Worm (Caenorhabditis elegans) whole organism, L2 larva: Measurements from ENCODE around the gene rab-21.
A peak's percentile ranks its signal among the peaks of the same experiment; 100 is the strongest.

Experiments used
- ama-1 ChIP-seq: fragments of 150-350 bp; optimal IDR thresholded peaks from 2 replicates; lab custom pipeline; 2018; ENCODE audit warnings: inconsistent platforms
- blmp-1 ChIP-seq: sonication (generic microtip); optimal IDR thresholded peaks from 2 replicates; lab custom pipeline; 2017; ENCODE audit warnings: missing genetic modification characterization, mild to moderate bottlenecking, missing compliant biosample characterization, antibody characterized with exemption, moderate library complexity; ENCODE audit not compliant: insufficient read depth
- ceh-82 ChIP-seq: fragments of 150-350 bp; optimal IDR thresholded peaks from 2 replicates; lab custom pipeline; 2014; ENCODE audit warnings: missing biosample characterization, missing genetic modification characterization
- egl-27 ChIP-seq: sonication (generic microtip); optimal IDR thresholded peaks from 3 replicates; lab custom pipeline; 2017; ENCODE audit warnings: missing biosample characterization, missing genetic modification reagents, missing genetic modification characterization
- elt-1 ChIP-seq: fragments of 150-350 bp; optimal IDR thresholded peaks from 2 replicates; lab custom pipeline; 2014; ENCODE audit warnings: missing biosample characterization, missing genetic modification characterization
- elt-3 ChIP-seq: sonication (generic microtip); optimal IDR thresholded peaks from 2 replicates; lab custom pipeline; 2017; ENCODE audit warnings: missing biosample characterization, missing genetic modification characterization
- fos-1 ChIP-seq: fragments of 150-350 bp; optimal IDR thresholded peaks from 2 replicates; lab custom pipeline; 2014; ENCODE audit warnings: missing biosample characterization, missing genetic modification characterization
- gmeb-1 ChIP-seq: fragments of 150-350 bp; optimal IDR thresholded peaks from 2 replicates; lab custom pipeline; 2014; ENCODE audit warnings: missing biosample characterization, missing genetic modification characterization
- lin-11 ChIP-seq: fragments of 150-350 bp; sonication (generic microtip); optimal IDR thresholded peaks from 2 replicates; lab custom pipeline; 2014; ENCODE audit warnings: missing biosample characterization, missing genetic modification characterization, inconsistent platforms, mixed read lengths
- lin-13 ChIP-seq: fragments of 150-350 bp; optimal IDR thresholded peaks from 2 replicates; lab custom pipeline; 2014; ENCODE audit warnings: missing biosample characterization, missing genetic modification reagents, missing genetic modification characterization
- lin-39 ChIP-seq: fragments of 150-350 bp; optimal IDR thresholded peaks from 2 replicates; lab custom pipeline; 2014; ENCODE audit warnings: missing biosample characterization, missing genetic modification reagents, missing genetic modification characterization
- mab-5 ChIP-seq: fragments of 150-350 bp; optimal IDR thresholded peaks from 2 replicates; lab custom pipeline; 2014; ENCODE audit warnings: missing biosample characterization, missing genetic modification characterization
- mbf-1 ChIP-seq: sonication (generic microtip); optimal IDR thresholded peaks from 2 replicates; lab custom pipeline; 2017; ENCODE audit warnings: missing biosample characterization, missing genetic modification characterization
- mdl-1 ChIP-seq, 2 experiments: fragments of 150-350 bp in 1 of 2; sonication (generic microtip) in 1 of 2; optimal IDR thresholded peaks; 2 replicates each; lab custom pipeline; 2017; ENCODE audit warnings: missing biosample characterization in 2 of 2, missing genetic modification characterization in 2 of 2
- nhr-10 ChIP-seq: sonication (generic microtip); optimal IDR thresholded peaks from 2 replicates; lab custom pipeline; 2017; ENCODE audit warnings: missing biosample characterization, missing genetic modification characterization
- nhr-12 ChIP-seq: fragments of 150-350 bp; optimal IDR thresholded peaks from 2 replicates; lab custom pipeline; 2014; ENCODE audit warnings: missing biosample characterization, missing genetic modification characterization
- nhr-237 ChIP-seq: fragments of 150-350 bp; optimal IDR thresholded peaks from 2 replicates; lab custom pipeline; 2014; ENCODE audit warnings: missing biosample characterization, missing genetic modification characterization
- nhr-25 ChIP-seq: fragments of 150-350 bp; sonication (generic microtip); optimal IDR thresholded peaks from 3 replicates; lab custom pipeline; 2014; ENCODE audit warnings: missing biosample characterization, missing genetic modification characterization
- nhr-6 ChIP-seq: fragments of 150-350 bp; optimal IDR thresholded peaks from 2 replicates; lab custom pipeline; 2014; ENCODE audit warnings: missing biosample characterization, missing genetic modification characterization
- nhr-77 ChIP-seq: fragments of 150-350 bp; optimal IDR thresholded peaks from 2 replicates; lab custom pipeline; 2014; ENCODE audit warnings: missing biosample characterization, missing genetic modification characterization
- sem-4 ChIP-seq: fragments of 150-350 bp; optimal IDR thresholded peaks from 2 replicates; lab custom pipeline; 2014; ENCODE audit warnings: missing biosample characterization, missing genetic modification reagents, missing genetic modification characterization
- sma-9 ChIP-seq, 2 experiments: fragments of 150-350 bp in 1 of 2; sonication (generic microtip) in 1 of 2; optimal IDR thresholded peaks; 2 replicates each; lab custom pipeline; 2014 to 2016; ENCODE audit warnings: missing genetic modification characterization in 2 of 2, mild to moderate bottlenecking in 1 of 2, missing biosample characterization in 1 of 2, missing compliant biosample characterization in 1 of 2, missing genetic modification reagents in 1 of 2, moderate library complexity in 1 of 2
- snpc-4 ChIP-seq: fragments of 150-350 bp; optimal IDR thresholded peaks from 2 replicates; lab custom pipeline; 2014; ENCODE audit warnings: missing biosample characterization, missing genetic modification characterization
- unc-62 ChIP-seq: fragments of 150-350 bp; optimal IDR thresholded peaks from 2 replicates; lab custom pipeline; 2014; ENCODE audit warnings: missing biosample characterization, missing genetic modification reagents, missing genetic modification characterization

The rab-21 gene

ce11 chrII:8683933-8684332 lies 30.9 kb downstream of the rab-21 start (continued):
- TF ChIP-seq nhr-237 (no peak), mbf-1 (no peak), mdl-1 (tag; optimal IDR thresholded peaks at IDR 0.05; lab: Kevin White, UChicago) (no peak), gmeb-1 (tag; lab: Kevin White, UChicago) (no peak), nhr-10 (tag; lab: Kevin White, UChicago) (no peak), egl-27 (tag; lab: Kevin White, UChicago) (no peak), mab-5 (tag; lab: Kevin White, UChicago) (no peak), lin-13 (GFP tag; lab: Kevin White, UChicago) (peak; percentile 72), fos-1 (tag; lab: Kevin White, UChicago) (peak; percentile 14), elt-1 (tag; lab: Kevin White, UChicago) (no peak), sma-9 (GFP tag; optimal IDR thresholded peaks at IDR 0.05; lab: Kevin White, UChicago) (peak; percentile 49), sma-9 (tag; optimal IDR thresholded peaks at IDR 0.05; lab: Kevin White, UChicago) (no peak), lin-39 (tag; lab: Kevin White, UChicago) (no peak), unc-62 (GFP tag; lab: Kevin White, UChicago) (no peak)

- TF ChIP-seq mbf-1 (no peak), blmp-1 (tag; lab: Kevin White, UChicago) (no peak), fos-1 (tag; lab: Kevin White, UChicago) (peak; percentile 40), elt-3 (tag; lab: Kevin White, UChicago) (no peak), ama-1 (lab: Kevin White, UChicago) (no peak)
Observed at ce11 chrII:8679799-8680198, 35.0 kb downstream of the rab-21 start.

- TF ChIP-seq nhr-25 (peak; percentile 16), snpc-4 (tag; lab: Kevin White, UChicago) (no peak), nhr-6 (no peak), mdl-1 (tag; optimal IDR thresholded peaks at IDR 0.05; lab: Kevin White, UChicago) (no peak), nhr-77 (tag; lab: Kevin White, UChicago) (no peak)
Observed at ce11 chrII:8675369-8675768, 39.4 kb downstream of the rab-21 start.

ce11 chrII:8670835-8671234 lies 44.0 kb downstream of the rab-21 start:
- TF ChIP-seq snpc-4 (tag; lab: Kevin White, UChicago), result peak; percentile 35
- TF ChIP-seq lin-11 (tag; lab: Kevin White, UChicago), result no peak

- TF ChIP-seq nhr-25 (no peak), elt-3 (tag; lab: Kevin White, UChicago) (no peak), nhr-12 (no peak)
Observed at ce11 chrII:8668871-8669270, 45.9 kb downstream of the rab-21 start.

- TF ChIP-seq sem-4 (tag; lab: Kevin White, UChicago), result no peak
- no peak for TF ChIP-seq lin-13 (GFP tag; lab: Kevin White, UChicago)
- no peak for TF ChIP-seq ceh-82 (tag; lab: Kevin White, UChicago)
Observed at ce11 chrII:8664533-8664932, 50.3 kb downstream of the rab-21 start, which contains the start of gene etc-1. Gene etc-1 (plus strand): TSS chrII:8664833.
